Worm (Caenorhabditis elegans) whole organism, late embryonic: Measurements from ENCODE around the gene C26H9A.3.

Experiments
- C38D4.7 ChIP-seq: fragments of 200-800 bp; sonication (Bioruptor generic); optimal IDR thresholded peaks from 2 replicates; lab custom pipeline; 2018; ENCODE audit warnings: mild to moderate bottlenecking, missing genetic modification characterization, moderate library complexity, missing compliant biosample characterization
- K02D7.2 ChIP-seq: sonication (generic microtip); optimal IDR thresholded peaks from 2 replicates; lab custom pipeline; 2017; ENCODE audit warnings: mild to moderate bottlenecking, missing genetic modification characterization, missing compliant biosample characterization
- ahr-1 ChIP-seq: sonication (generic microtip); optimal IDR thresholded peaks from 2 replicates; lab custom pipeline; 2016; ENCODE audit warnings: missing genetic modification characterization, missing compliant biosample characterization
- ceh-14 ChIP-seq: sonication (generic microtip); optimal IDR thresholded peaks from 2 replicates; lab custom pipeline; 2016; ENCODE audit warnings: missing genotype, missing genetic modification characterization, missing compliant biosample characterization
- ceh-18 ChIP-seq: sonication (generic microtip); optimal IDR thresholded peaks from 2 replicates; lab custom pipeline; 2016; ENCODE audit warnings: missing genetic modification characterization, missing compliant biosample characterization
- ceh-2 ChIP-seq: sonication (generic microtip); optimal IDR thresholded peaks from 2 replicates; lab custom pipeline; 2016; ENCODE audit warnings: missing genotype, missing genetic modification characterization, missing compliant biosample characterization
- ceh-22 ChIP-seq: sonication (generic microtip); optimal IDR thresholded peaks from 2 replicates; lab custom pipeline; 2017; ENCODE audit warnings: missing biosample characterization, missing genetic modification characterization
- ceh-24 ChIP-seq: sonication (generic microtip); optimal IDR thresholded peaks from 2 replicates; lab custom pipeline; 2016; ENCODE audit warnings: mild to moderate bottlenecking, missing genetic modification characterization, missing compliant biosample characterization
- ceh-34 ChIP-seq: sonication (generic microtip); optimal IDR thresholded peaks from 2 replicates; lab custom pipeline; 2016; ENCODE audit warnings: mild to moderate bottlenecking, missing genetic modification characterization, missing compliant biosample characterization
- ceh-48 ChIP-seq: sonication (generic microtip); optimal IDR thresholded peaks from 2 replicates; lab custom pipeline; 2016; ENCODE audit warnings: missing genetic modification characterization, inconsistent platforms, missing compliant biosample characterization
- ceh-6 ChIP-seq: fragments of 200-800 bp; sonication (Bioruptor generic); optimal IDR thresholded peaks from 2 replicates; lab custom pipeline; 2018; ENCODE audit warnings: mild to moderate bottlenecking, missing genetic modification characterization, missing compliant biosample characterization
- che-1 ChIP-seq: sonication (generic microtip); optimal IDR thresholded peaks from 2 replicates; lab custom pipeline; 2016; ENCODE audit warnings: mild to moderate bottlenecking, missing genetic modification characterization, missing compliant biosample characterization
- dve-1 ChIP-seq: sonication (generic microtip); optimal IDR thresholded peaks from 2 replicates; lab custom pipeline; 2017; ENCODE audit warnings: antibody characterized with exemption, mild to moderate bottlenecking, missing genetic modification characterization, missing compliant biosample characterization
- eyg-1 ChIP-seq: sonication (generic microtip); optimal IDR thresholded peaks from 2 replicates; lab custom pipeline; 2016; ENCODE audit warnings: missing genotype, missing genetic modification characterization, missing compliant biosample characterization
- fkh-10 ChIP-seq: fragments of 150-350 bp; optimal IDR thresholded peaks from 2 replicates; lab custom pipeline; 2014; ENCODE audit warnings: missing biosample characterization, missing genetic modification reagents, missing genetic modification characterization
- fkh-6 ChIP-seq: sonication (generic microtip); optimal IDR thresholded peaks from 2 replicates; lab custom pipeline; 2016; ENCODE audit warnings: missing genetic modification characterization, missing compliant biosample characterization
- hlh-13 ChIP-seq: fragments of 200-800 bp; sonication (Bioruptor generic); optimal IDR thresholded peaks from 2 replicates; lab custom pipeline; 2018; ENCODE audit warnings: mild to moderate bottlenecking, missing genetic modification characterization, missing compliant biosample characterization
- hlh-30 ChIP-seq: sonication (generic microtip); optimal IDR thresholded peaks from 2 replicates; lab custom pipeline; 2017; ENCODE audit warnings: antibody characterized with exemption, missing genetic modification characterization, missing compliant biosample characterization; ENCODE audit not compliant: insufficient read depth
- madf-2 ChIP-seq: sonication (generic microtip); optimal IDR thresholded peaks from 2 replicates; lab custom pipeline; 2017; ENCODE audit warnings: missing genetic modification characterization, missing compliant biosample characterization
- mec-3 ChIP-seq: sonication (generic microtip); optimal IDR thresholded peaks from 2 replicates; lab custom pipeline; 2016; ENCODE audit warnings: borderline replicate concordance, missing genetic modification characterization, missing compliant biosample characterization
- nfya-1 ChIP-seq: sonication (generic microtip); optimal IDR thresholded peaks from 2 replicates; lab custom pipeline; 2017; ENCODE audit warnings: missing genetic modification characterization, mild to moderate bottlenecking, missing compliant biosample characterization, antibody characterized with exemption, moderate library complexity
- nhr-11 ChIP-seq: fragments of 150-350 bp; optimal IDR thresholded peaks from 2 replicates; lab custom pipeline; 2014; ENCODE audit warnings: missing biosample characterization, missing genetic modification characterization
- nhr-232 ChIP-seq: sonication (generic microtip); optimal IDR thresholded peaks from 2 replicates; lab custom pipeline; 2016; ENCODE audit warnings: missing genetic modification characterization, missing compliant biosample characterization
- npax-4 ChIP-seq: sonication (generic microtip); optimal IDR thresholded peaks from 2 replicates; lab custom pipeline; 2016; ENCODE audit warnings: missing genetic modification characterization, missing compliant biosample characterization
- pat-9 ChIP-seq: fragments of 200-800 bp; sonication (Bioruptor generic); optimal IDR thresholded peaks from 2 replicates; lab custom pipeline; 2018; ENCODE audit warnings: mild to moderate bottlenecking, missing genetic modification characterization, moderate library complexity, missing compliant biosample characterization
- pqm-1 ChIP-seq: sonication (generic microtip); optimal IDR thresholded peaks from 2 replicates; lab custom pipeline; 2016; ENCODE audit warnings: missing genetic modification characterization, missing compliant biosample characterization
- pros-1 ChIP-seq: fragments of 150-350 bp; optimal IDR thresholded peaks from 2 replicates; lab custom pipeline; 2014; ENCODE audit warnings: missing biosample characterization, missing genetic modification reagents, missing genetic modification characterization
- ref-2 ChIP-seq: sonication (generic microtip); optimal IDR thresholded peaks from 2 replicates; lab custom pipeline; 2016; ENCODE audit warnings: missing genetic modification characterization, missing compliant biosample characterization
- sdc-2 ChIP-seq: sonication (generic microtip); optimal IDR thresholded peaks from 2 replicates; lab custom pipeline; 2016; ENCODE audit warnings: missing genotype, missing genetic modification characterization, missing compliant biosample characterization
- sox-2 ChIP-seq: fragments of 200-800 bp; sonication (Bioruptor generic); IDR thresholded peaks from 2 replicates; pipeline ENCODE4 v1.3.6; 2022; ENCODE audit warnings: missing genetic modification reagents, missing genetic modification characterization, missing compliant biosample characterization
- tbx-2 ChIP-seq: sonication (generic microtip); optimal IDR thresholded peaks from 2 replicates; lab custom pipeline; 2016; ENCODE audit warnings: missing genetic modification characterization, missing compliant biosample characterization
- unc-3 ChIP-seq, 2 experiments: fragments of 200-800 bp in 1 of 2; sonication (Bioruptor generic) in 1 of 2; sonication (generic microtip) in 1 of 2; conservative IDR thresholded peaks in 1 of 2; optimal IDR thresholded peaks in 1 of 2; 2 replicates each; pipeline versions ENCODE4 v1.3.6 to Lab custom; 2016 to 2022; ENCODE audit warnings: missing compliant biosample characterization in 2 of 2, missing genetic modification characterization in 2 of 2, missing genetic modification reagents in 1 of 2
- unc-55 ChIP-seq: sonication (generic microtip); optimal IDR thresholded peaks from 2 replicates; lab custom pipeline; 2017; ENCODE audit warnings: missing biosample characterization, missing genetic modification reagents, missing genetic modification characterization
- zip-5 ChIP-seq: sonication (generic microtip); optimal IDR thresholded peaks from 2 replicates; lab custom pipeline; 2016; ENCODE audit warnings: missing genetic modification characterization, missing compliant biosample characterization
- ztf-16 ChIP-seq: sonication (generic microtip); optimal IDR thresholded peaks from 2 replicates; lab custom pipeline; 2017; ENCODE audit warnings: missing genetic modification characterization, missing compliant biosample characterization

Gene C26H9A.3

DNA sequence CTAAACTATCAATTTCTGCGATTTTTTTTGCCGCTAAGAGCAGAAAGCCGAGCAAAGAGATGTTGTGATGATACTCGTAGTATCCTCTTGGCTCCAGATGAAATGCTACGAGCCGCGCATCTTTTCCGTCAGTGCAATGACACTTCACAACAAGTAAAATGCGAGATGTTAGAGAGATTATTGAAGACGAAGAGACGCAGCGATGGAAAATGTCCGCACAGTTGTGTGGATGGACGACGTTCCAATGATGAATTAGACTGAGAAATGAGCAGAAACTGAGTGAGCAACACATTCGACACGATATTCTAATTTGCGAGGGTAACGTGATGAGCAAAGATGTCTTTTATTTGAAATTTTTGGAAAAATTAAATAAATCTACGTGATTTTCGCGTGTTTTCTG lies 18.3 kb downstream of the C26H9A.3 start:
- TF ChIP-seq hlh-13 (GFP tag; lab: Kevin White, UChicago) = no peak
- peak; percentile 65 for TF ChIP-seq unc-55 (GFP tag; lab: Kevin White, UChicago)

DNA sequence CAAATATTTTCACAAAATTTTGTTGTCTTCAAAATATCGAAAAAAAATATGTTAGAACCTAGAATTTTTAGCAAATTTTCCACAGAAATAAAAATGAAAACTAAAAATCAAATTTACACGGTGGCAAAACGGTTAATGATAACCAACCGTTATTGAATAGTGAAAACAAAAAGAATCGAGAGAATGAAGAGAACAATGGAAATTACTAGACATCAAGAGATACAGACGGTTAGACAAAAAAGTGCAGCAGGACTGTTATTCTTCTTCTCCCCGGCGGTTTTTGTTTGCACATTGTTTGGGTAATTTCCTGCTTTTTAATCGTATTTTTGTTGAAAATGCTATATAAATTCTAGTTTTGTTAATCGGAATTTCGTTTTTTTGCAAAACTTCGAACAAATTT lies 20.3 kb downstream of the C26H9A.3 start:
- peak; percentile 77 for TF ChIP-seq sox-2 (GFP tag; lab: Robert Waterston, UW)
- TF ChIP-seq ahr-1 = no peak
- no peak for TF ChIP-seq ceh-14 (tag; lab: Kevin White, UChicago)
- no peak for TF ChIP-seq hlh-30 (tag; lab: Kevin White, UChicago)

ce11 chrIV:12617934-12618333 lies 21.3 kb downstream of the C26H9A.3 start:
- no peak for TF ChIP-seq nfya-1 (tag; lab: Kevin White, UChicago)
- TF ChIP-seq eyg-1 (tag; lab: Kevin White, UChicago) = no peak
- TF ChIP-seq C38D4.7 (GFP tag; lab: Kevin White, UChicago) = no peak
- no peak for TF ChIP-seq ref-2 (tag; lab: Kevin White, UChicago)
- TF ChIP-seq nhr-232 (tag; lab: Kevin White, UChicago) = no peak
- no peak for TF ChIP-seq sdc-2 (tag; lab: Kevin White, UChicago)
- TF ChIP-seq ceh-2 (tag; lab: Kevin White, UChicago) = no peak
- no peak for TF ChIP-seq fkh-10 (GFP tag; lab: Kevin White, UChicago)
- no peak for TF ChIP-seq pqm-1 (tag; lab: Kevin White, UChicago)
- TF ChIP-seq ceh-24 (tag; lab: Kevin White, UChicago) = no peak
- no peak for TF ChIP-seq ceh-14 (tag; lab: Kevin White, UChicago)
- TF ChIP-seq ztf-16 (tag; lab: Kevin White, UChicago) = no peak
- TF ChIP-seq madf-2 (tag; lab: Kevin White, UChicago) = no peak
- TF ChIP-seq mec-3 (tag; lab: Kevin White, UChicago) = no peak

DNA sequence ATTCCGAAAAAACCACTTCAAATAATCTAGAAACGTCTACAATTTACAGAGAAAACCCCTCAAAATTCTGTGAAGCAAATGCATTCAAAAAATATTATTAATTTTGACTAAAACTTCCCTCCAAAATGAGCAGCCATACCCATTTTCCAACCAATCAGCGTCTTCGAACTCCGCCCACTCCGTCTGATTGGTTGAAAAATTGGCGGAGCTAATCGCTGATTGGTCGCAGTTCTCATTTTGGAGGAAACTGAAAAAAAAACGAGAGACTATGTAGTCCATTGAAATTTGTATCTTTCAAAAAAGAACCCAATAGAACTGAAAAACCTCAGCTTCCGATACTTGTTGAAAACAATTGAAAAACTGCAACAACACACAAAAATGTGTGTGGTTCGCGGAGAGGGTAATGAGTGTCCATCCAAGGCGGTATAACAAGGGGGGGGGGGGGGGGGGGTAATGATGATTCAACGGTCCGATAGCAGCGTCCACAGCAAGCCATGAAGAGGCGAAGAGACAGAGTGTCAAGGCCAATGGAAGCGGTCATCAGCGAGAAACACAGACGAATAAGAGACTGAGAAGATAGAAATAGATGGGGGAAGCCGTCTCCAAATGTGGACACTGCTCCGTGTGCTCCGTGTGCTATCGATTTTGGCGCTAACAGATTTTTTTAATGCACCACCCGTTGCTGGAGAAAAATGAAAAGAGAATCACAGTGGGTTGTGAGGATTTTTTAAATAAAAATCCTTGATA lies 22.1 kb downstream of the C26H9A.3 start:
- peak; percentile 72 for TF ChIP-seq ceh-48 (tag; lab: Kevin White, UChicago)
- TF ChIP-seq ref-2 (tag; lab: Kevin White, UChicago) = no peak
- no peak for TF ChIP-seq ceh-18 (tag; lab: Kevin White, UChicago)
- no peak for TF ChIP-seq nhr-11
- TF ChIP-seq ceh-22 (tag; lab: Kevin White, UChicago) = no peak
- TF ChIP-seq sdc-2 (tag; lab: Kevin White, UChicago) = no peak
- TF ChIP-seq unc-55 (GFP tag; lab: Kevin White, UChicago) = peak; percentile 45
- peak; percentile 4 for TF ChIP-seq zip-5
- no peak for TF ChIP-seq C38D4.7 (GFP tag; lab: Kevin White, UChicago)
- TF ChIP-seq npax-4 (tag; lab: Kevin White, UChicago) = no peak
- TF ChIP-seq nfya-1 (tag; lab: Kevin White, UChicago) = peak; percentile 99
- TF ChIP-seq pat-9 (tag; lab: Kevin White, UChicago) = no peak
- TF ChIP-seq che-1 (tag; lab: Kevin White, UChicago) = peak; percentile 0
- TF ChIP-seq unc-3 (GFP tag; conservative IDR thresholded peaks at IDR 0.05; lab: Robert Waterston, UW) = no peak
- TF ChIP-seq unc-3 (tag; optimal IDR thresholded peaks at IDR 0.05; lab: Kevin White, UChicago) = no peak

- no peak for TF ChIP-seq ceh-6
- TF ChIP-seq sox-2 (GFP tag; lab: Robert Waterston, UW) = no peak
- TF ChIP-seq K02D7.2 (tag; lab: Kevin White, UChicago) = no peak
- TF ChIP-seq ref-2 (tag; lab: Kevin White, UChicago) = peak; percentile 0
- no peak for TF ChIP-seq ceh-34 (tag; lab: Kevin White, UChicago)
- TF ChIP-seq nhr-232 (tag; lab: Kevin White, UChicago) = no peak
- peak; percentile 15 for TF ChIP-seq ceh-18 (tag; lab: Kevin White, UChicago)
- no peak for TF ChIP-seq pros-1 (tag; lab: Kevin White, UChicago)
- TF ChIP-seq mec-3 (tag; lab: Kevin White, UChicago) = no peak
- peak; percentile 61 for TF ChIP-seq tbx-2 (tag; lab: Kevin White, UChicago)
- no peak for TF ChIP-seq ahr-1
- peak; percentile 28 for TF ChIP-seq unc-55 (GFP tag; lab: Kevin White, UChicago)
- peak; percentile 21 for TF ChIP-seq nfya-1 (tag; lab: Kevin White, UChicago)
- peak; percentile 24 for TF ChIP-seq fkh-6 (tag; lab: Kevin White, UChicago)
- TF ChIP-seq dve-1 (tag; lab: Kevin White, UChicago) = peak; percentile 0
- TF ChIP-seq, all 69 proteins: peak for 7
These were observed 24.0 kb downstream of the C26H9A.3 start for ce11 chrIV:12615122-12615745.
